Worm (Caenorhabditis elegans) whole organism, L4/young adult: ENCODE measurements around the gene F10G7.5.

Experiments
- W03F9.2 ChIP-seq: fragments of 150-350 bp; optimal IDR thresholded peaks from 2 replicates; lab custom pipeline; 2014; ENCODE audit warnings: missing biosample characterization, missing genetic modification characterization
- him-1 ChIP-seq: sonication (generic microtip); optimal IDR thresholded peaks from 2 replicates; lab custom pipeline; 2016; ENCODE audit warnings: missing genotype, missing genetic modification reagents, missing genetic modification characterization, missing compliant biosample characterization

- TF ChIP-seq him-1 (tag; lab: Kevin White, UChicago) (peak; percentile 57), W03F9.2 (tag; lab: Kevin White, UChicago) (peak; percentile 86)
Observed at ce11 chrII:4739984-4740462, 46.8 kb downstream of the F10G7.5 start, which contains the start of gene eas-1.
